Worm (Caenorhabditis elegans) whole organism, mixed stage, embryonic: ENCODE measurements around the gene F37C12.14.

Experiments used
- M03D4.4 ChIP-seq: sonication (generic microtip); optimal IDR thresholded peaks from 2 replicates; lab custom pipeline; 2017; ENCODE audit warnings: mild to moderate bottlenecking, missing genetic modification characterization, missing compliant biosample characterization
- bed-3 ChIP-seq: fragments of 200-800 bp; sonication (Bioruptor generic); optimal IDR thresholded peaks from 3 replicates; lab custom pipeline; 2018; ENCODE audit warnings: mild to moderate bottlenecking, missing genetic modification characterization, moderate library complexity, missing compliant biosample characterization
- blmp-1 ChIP-seq: fragments of 150-350 bp; optimal IDR thresholded peaks from 2 replicates; lab custom pipeline; 2014; ENCODE audit warnings: missing biosample characterization, missing genetic modification characterization
- ceh-39 ChIP-seq: fragments of 150-350 bp; optimal IDR thresholded peaks from 2 replicates; lab custom pipeline; 2014; ENCODE audit warnings: missing biosample characterization, missing genetic modification characterization
- ceh-43 ChIP-seq: fragments of 200-800 bp; sonication (Bioruptor generic); optimal IDR thresholded peaks from 2 replicates; lab custom pipeline; 2018; ENCODE audit warnings: mild to moderate bottlenecking, missing genetic modification characterization, moderate library complexity, missing compliant biosample characterization
- ceh-83 ChIP-seq: fragments of 200-800 bp; sonication (Bioruptor generic); optimal IDR thresholded peaks from 2 replicates; lab custom pipeline; 2018; ENCODE audit warnings: mild to moderate bottlenecking, missing genetic modification characterization, missing compliant biosample characterization
- ces-1 ChIP-seq: fragments of 150-350 bp; optimal IDR thresholded peaks from 2 replicates; lab custom pipeline; 2014; ENCODE audit warnings: missing biosample characterization, missing genetic modification reagents, missing genetic modification characterization
- cnd-1 ChIP-seq: fragments of 200-800 bp; sonication (Bioruptor generic); optimal IDR thresholded peaks from 2 replicates; lab custom pipeline; 2018; ENCODE audit warnings: mild to moderate bottlenecking, missing genetic modification characterization, missing compliant biosample characterization
- drap-1 ChIP-seq: fragments of 200-800 bp; sonication (Bioruptor generic); optimal IDR thresholded peaks from 3 replicates; lab custom pipeline; 2018; ENCODE audit warnings: mild to moderate bottlenecking, missing genetic modification characterization, missing compliant biosample characterization
- elt-1 ChIP-seq: sonication (generic microtip); optimal IDR thresholded peaks from 2 replicates; lab custom pipeline; 2017; ENCODE audit warnings: missing genetic modification characterization, mild to moderate bottlenecking, missing compliant biosample characterization, antibody characterized with exemption, moderate library complexity, borderline replicate concordance; ENCODE audit not compliant: insufficient read depth
- elt-3 ChIP-seq: fragments of 150-350 bp; optimal IDR thresholded peaks from 2 replicates; lab custom pipeline; 2014; ENCODE audit warnings: missing biosample characterization, missing genetic modification characterization
- flh-1 ChIP-seq: fragments of 200-800 bp; sonication (Bioruptor generic); optimal IDR thresholded peaks from 2 replicates; lab custom pipeline; 2018; ENCODE audit warnings: mild to moderate bottlenecking, missing genetic modification characterization, moderate library complexity, missing compliant biosample characterization
- ham-2 ChIP-seq: fragments of 200-800 bp; sonication (Bioruptor generic); optimal IDR thresholded peaks from 2 replicates; lab custom pipeline; 2018; ENCODE audit warnings: mild to moderate bottlenecking, missing genetic modification characterization, missing compliant biosample characterization
- hlh-1 ChIP-seq: fragments of 150-350 bp; optimal IDR thresholded peaks from 2 replicates; lab custom pipeline; 2014; ENCODE audit warnings: missing biosample characterization, missing genetic modification reagents, missing genetic modification characterization
- lin-32 ChIP-seq: fragments of 200-800 bp; sonication (Bioruptor generic); optimal IDR thresholded peaks from 2 replicates; lab custom pipeline; 2018; ENCODE audit warnings: mild to moderate bottlenecking, missing genetic modification characterization, missing compliant biosample characterization
- lsy-2 ChIP-seq: fragments of 150-350 bp; optimal IDR thresholded peaks from 2 replicates; lab custom pipeline; 2014; ENCODE audit warnings: missing biosample characterization, missing genetic modification characterization
- mep-1 ChIP-seq: fragments of 150-350 bp; optimal IDR thresholded peaks from 2 replicates; lab custom pipeline; 2017; ENCODE audit warnings: missing biosample characterization, missing genetic modification reagents, missing genetic modification characterization, inconsistent platforms
- mls-2 ChIP-seq: sonication (generic microtip); optimal IDR thresholded peaks from 2 replicates; lab custom pipeline; 2016; ENCODE audit warnings: mild to moderate bottlenecking, missing genetic modification characterization, moderate library complexity, missing compliant biosample characterization
- nhr-12 ChIP-seq: fragments of 150-350 bp; optimal IDR thresholded peaks from 2 replicates; lab custom pipeline; 2014; ENCODE audit warnings: missing biosample characterization, missing genetic modification characterization
- nhr-2 ChIP-seq: fragments of 150-350 bp; optimal IDR thresholded peaks from 2 replicates; lab custom pipeline; 2014; ENCODE audit warnings: missing biosample characterization, missing genetic modification characterization
- nhr-237 ChIP-seq: fragments of 150-350 bp; optimal IDR thresholded peaks from 2 replicates; lab custom pipeline; 2014; ENCODE audit warnings: missing biosample characterization, missing genetic modification characterization
- nhr-76 ChIP-seq: sonication (generic microtip); optimal IDR thresholded peaks from 2 replicates; lab custom pipeline; 2017; ENCODE audit warnings: missing biosample characterization, missing genetic modification characterization
- pha-4 ChIP-seq: fragments of 150-350 bp; optimal IDR thresholded peaks from 2 replicates; lab custom pipeline; 2018; ENCODE audit warnings: missing biosample characterization, missing genetic modification reagents, missing genetic modification characterization
- sem-2 ChIP-seq: fragments of 200-800 bp; sonication (Bioruptor generic); optimal IDR thresholded peaks from 2 replicates; lab custom pipeline; 2018; ENCODE audit warnings: mild to moderate bottlenecking, missing genetic modification characterization, missing compliant biosample characterization
- snpc-4 ChIP-seq: fragments of 150-350 bp; optimal IDR thresholded peaks from 2 replicates; lab custom pipeline; 2014; ENCODE audit warnings: missing biosample characterization, missing genetic modification characterization
- sptf-1 ChIP-seq: sonication (generic microtip); optimal IDR thresholded peaks from 2 replicates; lab custom pipeline; 2017; ENCODE audit warnings: mild to moderate bottlenecking, missing genetic modification characterization, moderate library complexity, missing compliant biosample characterization
- tbx-8 ChIP-seq: fragments of 200-800 bp; sonication (Bioruptor generic); optimal IDR thresholded peaks from 2 replicates; lab custom pipeline; 2018; ENCODE audit warnings: mild to moderate bottlenecking, missing genetic modification characterization, moderate library complexity, missing compliant biosample characterization
- unc-39 ChIP-seq: fragments of 150-350 bp; optimal IDR thresholded peaks from 2 replicates; lab custom pipeline; 2014; ENCODE audit warnings: missing biosample characterization, missing genetic modification characterization
- unc-62 ChIP-seq: fragments of 150-350 bp; optimal IDR thresholded peaks from 2 replicates; lab custom pipeline; 2014; ENCODE audit warnings: missing biosample characterization, missing genetic modification reagents, missing genetic modification characterization
- zip-8 ChIP-seq: fragments of 150-350 bp; optimal IDR thresholded peaks from 2 replicates; lab custom pipeline; 2014; ENCODE audit warnings: missing biosample characterization, missing genetic modification characterization
- ztf-11 ChIP-seq: fragments of 150-350 bp; optimal IDR thresholded peaks from 2 replicates; lab custom pipeline; 2014; ENCODE audit warnings: missing biosample characterization, missing genetic modification characterization

Gene F37C12.14

ce11 chrIII:7188300-7189052 is 3.1 kb upstream of the F37C12.14 start, which contains the start of the genes F37C12.21 and F37C12.10:
TSS of gene F37C12.21 (plus strand) at chrIII:7188357.
TSS of gene F37C12.10 (minus strand) at chrIII:7188384.
- TF ChIP-seq lin-32 (GFP tag; lab: Kevin White, UChicago), result no peak
- TF ChIP-seq elt-1 (tag; lab: Kevin White, UChicago), result no peak
- TF ChIP-seq bed-3 (GFP tag; lab: Kevin White, UChicago), result no peak
- TF ChIP-seq ztf-11 (tag; lab: Kevin White, UChicago), result no peak
- TF ChIP-seq flh-1 (GFP tag; lab: Kevin White, UChicago), result no peak
- TF ChIP-seq nhr-237 (tag; lab: Kevin White, UChicago), result no peak
- no peak for TF ChIP-seq cnd-1 (tag; lab: Kevin White, UChicago)

- TF ChIP-seq nhr-76, result no peak
- TF ChIP-seq nhr-237 (tag; lab: Kevin White, UChicago), result peak; percentile 47
- TF ChIP-seq ceh-39, result peak; percentile 24
- no peak for TF ChIP-seq nhr-12 (tag; lab: Kevin White, UChicago)
- no peak for TF ChIP-seq ceh-83
- peak; percentile 69 for TF ChIP-seq ces-1 (GFP tag; lab: Kevin White, UChicago)
- TF ChIP-seq lsy-2, result peak; percentile 70
- TF ChIP-seq flh-1 (GFP tag; lab: Kevin White, UChicago), result no peak
- no peak for TF ChIP-seq blmp-1
- TF ChIP-seq nhr-2, result no peak
- no peak for TF ChIP-seq sem-2 (GFP tag; lab: Kevin White, UChicago)
- peak; percentile 4 for TF ChIP-seq sptf-1 (tag; lab: Kevin White, UChicago)
- no peak for TF ChIP-seq snpc-4 (tag; lab: Kevin White, UChicago)
- TF ChIP-seq pha-4 (tag; lab: Kevin White, UChicago), result peak; percentile 82
- TF ChIP-seq bed-3 (GFP tag; lab: Kevin White, UChicago), result no peak
These were observed 1.4 kb downstream of the F37C12.14 start, which contains the start of gene yju-2 for ce11 chrIII:7184022-7184421. TSS of gene yju-2 (plus strand) at chrIII:7184336.

- TF ChIP-seq M03D4.4 (tag; lab: Kevin White, UChicago), result no peak
- peak; percentile 67 for TF ChIP-seq mep-1 (tag; lab: Kevin White, UChicago)
- no peak for TF ChIP-seq tbx-8
- no peak for TF ChIP-seq blmp-1
- TF ChIP-seq lsy-2, result peak; percentile 7
- no peak for TF ChIP-seq ceh-43 (GFP tag; lab: Kevin White, UChicago)
- TF ChIP-seq unc-39 (tag; lab: Kevin White, UChicago), result no peak
- no peak for TF ChIP-seq ceh-83
- TF ChIP-seq sem-2 (GFP tag; lab: Kevin White, UChicago), result no peak
- TF ChIP-seq mls-2 (tag; lab: Kevin White, UChicago), result peak; percentile 12
- no peak for TF ChIP-seq ztf-11 (tag; lab: Kevin White, UChicago)
- no peak for TF ChIP-seq snpc-4 (tag; lab: Kevin White, UChicago)
- no peak for TF ChIP-seq ham-2 (GFP tag; lab: Kevin White, UChicago)
- no peak for TF ChIP-seq unc-62
- no peak for TF ChIP-seq nhr-12 (tag; lab: Kevin White, UChicago)
- peak; percentile 8 for TF ChIP-seq hlh-1 (tag; lab: Kevin White, UChicago)
- TF ChIP-seq zip-8, result no peak
- no peak for TF ChIP-seq drap-1 (GFP tag; lab: Kevin White, UChicago)
- TF ChIP-seq nhr-76, result no peak
- TF ChIP-seq sptf-1 (tag; lab: Kevin White, UChicago), result peak; percentile 41
- TF ChIP-seq elt-1 (tag; lab: Kevin White, UChicago), result no peak
- no peak for TF ChIP-seq nhr-2
- no peak for TF ChIP-seq elt-3 (tag; lab: Kevin White, UChicago)
These were observed 3.6 kb downstream of the F37C12.14 start, which contains the start of gene epg-4 for ce11 chrIII:7181822-7182221. TSS of gene epg-4 (plus strand) at chrIII:7182167.

- no peak for TF ChIP-seq ceh-39
- TF ChIP-seq flh-1 (GFP tag; lab: Kevin White, UChicago), result no peak
These were observed 4.8 kb downstream of the F37C12.14 start, which contains the start of gene ndab-2 for ce11 chrIII:7180613-7181012. TSS of gene ndab-2 (plus strand) at chrIII:7180752.
